Fruit fly (Drosophila melanogaster) whole organism, embryonic: ENCODE data around the gene msn.

Experiments used
- Atf-2 ChIP-seq: fragments of 200-800 bp; sonication (Bioruptor generic); optimal IDR thresholded peaks from 2 replicates; lab custom pipeline; 2016; ENCODE audit warnings: missing biosample characterization, missing genetic modification characterization
- Bdp1 ChIP-seq: fragments of 200-800 bp; sonication (Bioruptor generic); optimal IDR thresholded peaks from 3 replicates; lab custom pipeline; 2016; ENCODE audit warnings: missing biosample characterization, missing genetic modification characterization
- CG10654 ChIP-seq: fragments of 200-800 bp; sonication (Bioruptor generic); optimal IDR thresholded peaks from 2 replicates; lab custom pipeline; 2016; ENCODE audit warnings: missing biosample characterization, missing genetic modification characterization
- CG12299 ChIP-seq: fragments of 200-800 bp; sonication (Bioruptor generic); optimal IDR thresholded peaks from 2 replicates; lab custom pipeline; 2018; ENCODE audit warnings: missing biosample characterization, mild to moderate bottlenecking, missing genetic modification characterization
- CG12769 ChIP-seq: fragments of 200-800 bp; sonication (Bioruptor generic); optimal IDR thresholded peaks from 2 replicates; lab custom pipeline; 2019; ENCODE audit warnings: missing biosample characterization, mild to moderate bottlenecking, missing genetic modification characterization, moderate library complexity
- CG1603 ChIP-seq: fragments of 200-800 bp; sonication (Bioruptor generic); optimal IDR thresholded peaks from 2 replicates; lab custom pipeline; 2019; ENCODE audit warnings: missing biosample characterization, mild to moderate bottlenecking, missing genetic modification characterization, moderate library complexity
- CG17186 ChIP-seq: fragments of 200-800 bp; sonication (Bioruptor generic); optimal IDR thresholded peaks from 3 replicates; lab custom pipeline; 2017; ENCODE audit warnings: missing biosample characterization, missing genetic modification reagents, missing genetic modification characterization
- CG17568 ChIP-seq: fragments of 200-800 bp; sonication (Bioruptor generic); optimal IDR thresholded peaks from 2 replicates; lab custom pipeline; 2018; ENCODE audit warnings: missing biosample characterization, mild to moderate bottlenecking, missing genetic modification characterization, moderate library complexity
- CG18619 ChIP-seq: fragments of 200-800 bp; sonication (Bioruptor generic); optimal IDR thresholded peaks from 3 replicates; lab custom pipeline; 2017; ENCODE audit warnings: missing biosample characterization, mild to moderate bottlenecking, missing genetic modification characterization
- CG18764 ChIP-seq: fragments of 200-800 bp; sonication (Bioruptor generic); optimal IDR thresholded peaks from 3 replicates; lab custom pipeline; 2016; ENCODE audit warnings: missing biosample characterization, missing genetic modification characterization
- CG3281 ChIP-seq: fragments of 200-800 bp; sonication (Bioruptor generic); optimal IDR thresholded peaks from 3 replicates; lab custom pipeline; 2017; ENCODE audit warnings: missing biosample characterization, mild to moderate bottlenecking, missing genetic modification characterization
- CG34224 ChIP-seq: fragments of 200-800 bp; sonication (Bioruptor generic); IDR thresholded peaks from 3 replicates; pipeline ENCODE4 v1.3.6; 2022; ENCODE audit warnings: missing biosample characterization, missing genetic modification characterization; ENCODE audit not compliant: partially characterized antibody
- CG4282 ChIP-seq: fragments of 200-800 bp; sonication (Bioruptor generic); optimal IDR thresholded peaks from 2 replicates; lab custom pipeline; 2016; ENCODE audit warnings: missing biosample characterization, missing genetic modification characterization
- CG6272 ChIP-seq: fragments of 200-800 bp; sonication (Bioruptor generic); IDR thresholded peaks from 2 replicates; pipeline ENCODE4 v1.3.6; 2022; ENCODE audit warnings: missing biosample characterization, missing genetic modification characterization
- CG6654 ChIP-seq: fragments of 200-800 bp; sonication (Bioruptor generic); optimal IDR thresholded peaks from 2 replicates; lab custom pipeline; 2017; ENCODE audit warnings: missing biosample characterization, mild to moderate bottlenecking, missing genetic modification characterization
- CG6689 ChIP-seq: fragments of 200-800 bp; sonication (Bioruptor generic); IDR thresholded peaks from 2 replicates; pipeline ENCODE4 v1.3.6; 2022; ENCODE audit warnings: missing biosample characterization, missing genetic modification characterization
- CG7786 ChIP-seq: fragments of 200-800 bp; sonication (Bioruptor generic); optimal IDR thresholded peaks from 2 replicates; lab custom pipeline; 2016; ENCODE audit warnings: missing biosample characterization, missing genetic modification characterization
- CG9215 ChIP-seq: fragments of 200-800 bp; sonication (Bioruptor generic); IDR thresholded peaks from 2 replicates; pipeline ENCODE4 v1.3.6; 2022; ENCODE audit warnings: missing biosample characterization, missing genetic modification characterization
- Chrac-16 ChIP-seq: fragments of 200-800 bp; sonication (Bioruptor generic); optimal IDR thresholded peaks from 3 replicates; lab custom pipeline; 2016; ENCODE audit warnings: missing biosample characterization, missing genetic modification characterization
- D19A ChIP-seq: fragments of 200-800 bp; optimal IDR thresholded peaks from 3 replicates; lab custom pipeline; 2019; ENCODE audit warnings: missing biosample characterization, mild to moderate bottlenecking, missing genetic modification characterization, moderate library complexity
- D19B ChIP-seq: fragments of 200-800 bp; sonication (Bioruptor generic); optimal IDR thresholded peaks from 2 replicates; lab custom pipeline; 2017; ENCODE audit warnings: missing biosample characterization, mild to moderate bottlenecking, missing genetic modification characterization
- Dbx ChIP-seq: fragments of 200-800 bp; sonication (Bioruptor generic); IDR thresholded peaks from 3 replicates; pipeline ENCODE4 v1.3.6; 2022; ENCODE audit warnings: missing biosample characterization, missing genetic modification characterization
- E2f1 ChIP-seq: fragments of 200-800 bp; sonication (Bioruptor generic); IDR thresholded peaks from 2 replicates; pipeline ENCODE4 v1.3.6; 2022; ENCODE audit warnings: missing biosample characterization, missing genetic modification characterization
- Eip74EF ChIP-seq, 2 experiments: fragments of 200-800 bp in 1 of 2; fragments of >200 bp in 1 of 2; sonication (Bioruptor generic) in 1 of 2; optimal IDR thresholded peaks; 2 replicates each; lab custom pipeline; 2017 to 2019; ENCODE audit warnings: missing biosample characterization in 2 of 2, missing genetic modification characterization in 2 of 2, mild to moderate bottlenecking in 1 of 2, moderate library complexity in 1 of 2
- Lim3 ChIP-seq: fragments of 200-800 bp; sonication (Bioruptor generic); IDR thresholded peaks from 2 replicates; pipeline ENCODE4 v1.3.6; 2022; ENCODE audit warnings: missing biosample characterization, missing genetic modification characterization
- Lpt ChIP-seq: fragments of >200 bp; optimal IDR thresholded peaks from 2 replicates; lab custom pipeline; 2018; ENCODE audit warnings: missing biosample characterization, missing genetic modification characterization
- MBD-R2 ChIP-seq: fragments of 200-800 bp; sonication (Bioruptor generic); IDR thresholded peaks from 2 replicates; pipeline ENCODE4 v1.3.6; 2022; ENCODE audit warnings: missing biosample characterization, missing genetic modification characterization
- Mad ChIP-seq: fragments of 200-800 bp; sonication (Bioruptor generic); optimal IDR thresholded peaks from 2 replicates; lab custom pipeline; 2016; ENCODE audit warnings: missing biosample characterization, missing genetic modification characterization
- Nf-YA ChIP-seq: fragments of 200-800 bp; sonication (Bioruptor generic); IDR thresholded peaks from 2 replicates; pipeline ENCODE4 v1.3.6; 2022; ENCODE audit warnings: missing biosample characterization, missing genetic modification characterization
- Pdp1 ChIP-seq, 2 experiments: fragments of 200-800 bp; sonication (Bioruptor generic); optimal IDR thresholded peaks; 3 replicates each; lab custom pipeline; 2016; ENCODE audit warnings: missing biosample characterization in 2 of 2, missing genetic modification characterization in 2 of 2, mild to moderate bottlenecking in 1 of 2, moderate library complexity in 1 of 2
- Ravus ChIP-seq: fragments of 200-800 bp; sonication (Bioruptor generic); IDR thresholded peaks from 2 replicates; pipeline ENCODE4 v1.3.6; 2022; ENCODE audit warnings: missing biosample characterization, missing genetic modification characterization
- Sox102F ChIP-seq: fragments of 200-800 bp; sonication (Bioruptor generic); optimal IDR thresholded peaks from 2 replicates; lab custom pipeline; 2018; ENCODE audit warnings: missing biosample characterization, mild to moderate bottlenecking, missing genetic modification characterization, moderate library complexity
- ab ChIP-seq: fragments of 200-800 bp; sonication (Bioruptor generic); optimal IDR thresholded peaks from 2 replicates; lab custom pipeline; 2016; ENCODE audit warnings: missing biosample characterization, missing genetic modification characterization
- croc ChIP-seq: fragments of 200-800 bp; sonication (Bioruptor generic); conservative IDR thresholded peaks from 3 replicates; pipeline ENCODE4 v1.3.6; 2022; ENCODE audit warnings: missing biosample characterization, missing genetic modification characterization
- dmrt99B ChIP-seq: fragments of 200-800 bp; sonication (Bioruptor generic); optimal IDR thresholded peaks from 2 replicates; lab custom pipeline; 2018; ENCODE audit warnings: missing biosample characterization, mild to moderate bottlenecking, missing genetic modification characterization, moderate library complexity
- dysf ChIP-seq: fragments of 200-800 bp; sonication (Bioruptor generic); IDR thresholded peaks from 3 replicates; pipeline ENCODE4 v1.3.6; 2022; ENCODE audit warnings: missing biosample characterization, missing genetic modification characterization
- emc ChIP-seq: fragments of 200-800 bp; sonication (Bioruptor generic); optimal IDR thresholded peaks from 2 replicates; lab custom pipeline; 2016; ENCODE audit warnings: missing biosample characterization, missing genetic modification characterization
- en ChIP-seq: fragments of 200-800 bp; sonication (Bioruptor generic); optimal IDR thresholded peaks from 2 replicates; lab custom pipeline; 2016; ENCODE audit warnings: missing biosample characterization, missing genetic modification characterization
- grau ChIP-seq: fragments of 200-800 bp; optimal IDR thresholded peaks from 3 replicates; lab custom pipeline; 2019; ENCODE audit warnings: missing biosample characterization, mild to moderate bottlenecking, missing genetic modification characterization, moderate library complexity
- gro ChIP-seq: fragments of 200-800 bp; sonication (Bioruptor generic); optimal IDR thresholded peaks from 2 replicates; lab custom pipeline; 2016; ENCODE audit warnings: missing biosample characterization, missing genetic modification characterization
- lab ChIP-seq: fragments of 200-800 bp; sonication (Bioruptor generic); optimal IDR thresholded peaks from 3 replicates; lab custom pipeline; 2017; ENCODE audit warnings: missing biosample characterization, missing genetic modification characterization, mild to moderate bottlenecking, moderate library complexity, missing genetic modification reagents
- maf-S ChIP-seq: fragments of 200-800 bp; sonication (Bioruptor generic); optimal IDR thresholded peaks from 2 replicates; lab custom pipeline; 2016; ENCODE audit warnings: missing biosample characterization, missing genetic modification characterization
- nau ChIP-seq: fragments of 200-800 bp; sonication (Bioruptor generic); optimal IDR thresholded peaks from 3 replicates; lab custom pipeline; 2017; ENCODE audit warnings: missing biosample characterization, mild to moderate bottlenecking, missing genetic modification characterization, missing genetic modification reagents
- onecut ChIP-seq: fragments of 200-800 bp; sonication (Bioruptor generic); IDR thresholded peaks from 2 replicates; pipeline ENCODE4 v1.3.6; 2022; ENCODE audit warnings: missing biosample characterization, missing genetic modification characterization
- pfk ChIP-seq: fragments of 200-800 bp; sonication (Bioruptor generic); optimal IDR thresholded peaks from 2 replicates; lab custom pipeline; 2018; ENCODE audit warnings: missing biosample characterization, mild to moderate bottlenecking, missing genetic modification characterization, moderate library complexity
- ranshi ChIP-seq: fragments of 200-800 bp; sonication (Bioruptor generic); IDR thresholded peaks from 2 replicates; pipeline ENCODE4 v1.3.6; 2022; ENCODE audit warnings: missing biosample characterization, missing genetic modification characterization
- seq ChIP-seq: fragments of 200-800 bp; sonication (Bioruptor generic); IDR thresholded peaks from 2 replicates; pipeline ENCODE4 v1.3.6; 2022; ENCODE audit warnings: missing biosample characterization, missing genetic modification characterization
- z ChIP-seq: fragments of 200-800 bp; sonication (Bioruptor generic); IDR thresholded peaks from 3 replicates; pipeline ENCODE4 v1.3.6; 2022; ENCODE audit warnings: missing biosample characterization, missing genetic modification characterization
- zfh2 ChIP-seq: fragments of 200-800 bp; sonication (Bioruptor generic); optimal IDR thresholded peaks from 2 replicates; lab custom pipeline; 2016; ENCODE audit warnings: missing biosample characterization, missing genetic modification characterization

The msn gene

DNA sequence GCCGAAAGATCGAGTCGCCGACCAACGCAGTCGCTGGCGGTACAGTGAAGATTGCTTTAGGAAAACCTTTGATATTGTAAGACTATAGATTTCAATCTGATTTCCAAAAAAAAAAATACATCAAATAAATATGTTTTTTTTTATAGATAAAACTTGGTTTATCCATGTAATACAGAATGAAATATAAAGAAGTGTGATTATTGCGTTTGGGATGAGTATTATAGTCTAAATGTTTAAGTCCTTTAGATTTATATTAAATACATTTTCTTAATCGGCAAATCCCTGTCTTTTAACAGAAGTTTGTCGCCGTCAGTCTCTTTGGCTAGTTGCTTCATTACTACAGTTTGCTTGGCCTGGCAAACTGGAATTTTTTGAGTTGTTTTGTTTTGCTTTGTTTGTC is 4.5 kb downstream of the msn start (continued):
- TF ChIP-seq CG12769 (tag; lab: Kevin White, UChicago), result no peak
- peak; percentile 21; the same call in 1 of the 2 replicates for TF ChIP-seq CG6689 (GFP tag; lab: Robert Waterston, UW)
- peak; percentile 66 for TF ChIP-seq E2f1 (GFP tag; lab: Robert Waterston, UW)
- no peak for TF ChIP-seq CG6654
- peak; percentile 30; the same call in 1 of the 2 replicates for TF ChIP-seq CG9215 (GFP tag; lab: Robert Waterston, UW)
- TF ChIP-seq Ravus (GFP tag; lab: Robert Waterston, UW), result no peak
- no peak for TF ChIP-seq lab (GFP tag; lab: Kevin White, UChicago)

DNA sequence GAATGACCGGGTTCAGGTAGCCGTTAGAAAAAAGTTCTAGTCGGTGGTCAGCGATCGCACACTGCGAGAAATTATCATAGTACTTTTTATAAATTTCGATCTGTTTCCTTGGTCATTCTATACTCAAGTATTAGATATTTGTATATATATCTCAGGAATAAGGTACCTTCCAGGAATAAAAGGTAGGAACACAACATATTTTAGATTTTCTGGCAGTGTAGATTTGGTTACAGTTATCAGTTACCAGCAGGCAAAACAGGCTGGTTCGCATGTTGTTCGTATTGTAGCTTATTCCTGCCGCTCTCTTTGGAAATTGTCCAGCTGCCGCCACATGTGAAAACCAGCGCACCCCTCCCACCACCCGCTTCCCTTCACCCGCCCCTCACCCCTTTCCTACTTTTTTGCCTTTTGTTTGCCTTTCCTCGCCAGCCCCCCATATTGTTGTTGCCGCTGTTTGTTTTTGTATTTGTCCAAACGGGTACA is 5.0 kb downstream of the msn start:
- TF ChIP-seq lab (GFP tag; lab: Kevin White, UChicago), result peak; percentile 92
- peak; percentile 85 for TF ChIP-seq CG17186
- TF ChIP-seq maf-S (GFP tag; lab: Kevin White, UChicago), result peak; percentile 46
- TF ChIP-seq ranshi (GFP tag; lab: Robert Waterston, UW), result peak; percentile 92
- TF ChIP-seq MBD-R2 (GFP tag; lab: Robert Waterston, UW), result peak; percentile 82; the same call in 1 of the 2 replicates
- peak; percentile 87 for TF ChIP-seq dmrt99B
- peak; percentile 82 for TF ChIP-seq nau
- no peak for TF ChIP-seq Lpt
- peak; percentile 81 for TF ChIP-seq croc
- TF ChIP-seq CG34224, result no peak
- TF ChIP-seq gro (GFP tag; lab: Kevin White, UChicago), result peak; percentile 55
- TF ChIP-seq grau (tag; lab: Kevin White, UChicago), result peak; percentile 72
- TF ChIP-seq CG12299 (tag; lab: Kevin White, UChicago), result peak; percentile 59
- peak; percentile 64 for TF ChIP-seq zfh2 (GFP tag; lab: Kevin White, UChicago)
- peak; percentile 85 for TF ChIP-seq CG18619 (GFP tag; lab: Kevin White, UChicago)
- TF ChIP-seq Chrac-16, result peak; percentile 64
- TF ChIP-seq CG6272 (GFP tag; lab: Robert Waterston, UW), result peak; percentile 74; the same call in 1 of the 2 replicates
- TF ChIP-seq CG18764 (GFP tag; lab: Kevin White, UChicago), result peak; percentile 50
- TF ChIP-seq CG10654 (GFP tag; lab: Kevin White, UChicago), result peak; percentile 71
- TF ChIP-seq D19B (GFP tag; lab: Kevin White, UChicago), result peak; percentile 73
- peak; percentile 82 for TF ChIP-seq dysf (GFP tag; lab: Robert Waterston, UW)
- peak; percentile 71 for TF ChIP-seq Mad (GFP tag; lab: Kevin White, UChicago)
- TF ChIP-seq CG4282 (GFP tag; lab: Kevin White, UChicago), result peak; percentile 42
- TF ChIP-seq z, result peak; percentile 53; the same call in 1 of the 3 replicates
- TF ChIP-seq emc (GFP tag; lab: Kevin White, UChicago), result peak; percentile 33
- TF ChIP-seq D19A (tag; lab: Kevin White, UChicago), result peak; percentile 85
- peak; percentile 44 for TF ChIP-seq ab (GFP tag; lab: Kevin White, UChicago)
- TF ChIP-seq E2f1 (GFP tag; lab: Robert Waterston, UW), result peak; percentile 81
- TF ChIP-seq Sox102F (GFP tag; lab: Kevin White, UChicago), result peak; percentile 83
- TF ChIP-seq CG17568, result peak; percentile 71
- peak; percentile 78 for TF ChIP-seq onecut (GFP tag; lab: Robert Waterston, UW)
- TF ChIP-seq Pdp1 (GFP tag; optimal IDR thresholded peaks at IDR 0.05; lab: Kevin White, UChicago), result peak; percentile 59 to 71
- no peak for TF ChIP-seq pfk
- peak; percentile 66 for TF ChIP-seq Bdp1 (GFP tag; lab: Kevin White, UChicago)
- peak; percentile 72 for TF ChIP-seq CG7786
- peak; percentile 87 for TF ChIP-seq CG3281 (GFP tag; lab: Kevin White, UChicago)
- TF ChIP-seq CG1603 (tag; lab: Kevin White, UChicago), result peak; percentile 91
- peak; percentile 89 for TF ChIP-seq seq (GFP tag; lab: Robert Waterston, UW)
- peak; percentile 83 for TF ChIP-seq Nf-YA (GFP tag; lab: Robert Waterston, UW)
- TF ChIP-seq Atf-2 (GFP tag; lab: Kevin White, UChicago), result peak; percentile 40
- peak; percentile 35 for TF ChIP-seq en (GFP tag; lab: Kevin White, UChicago)
- TF ChIP-seq Lim3 (GFP tag; lab: Robert Waterston, UW), result peak; percentile 79
- TF ChIP-seq Dbx, result peak; percentile 87
- peak in 1 of 2 experiments; percentile 73 for TF ChIP-seq Eip74EF (GFP tag; optimal IDR thresholded peaks at IDR 0.05; lab: Kevin White, UChicago)
